Worm (Caenorhabditis elegans): ENCODE data around the gene smf-3.

ce11 chrIV:2613754-2614244 is 4.9 kb upstream of the smf-3 start, which contains the start of gene daao-1:
- TF ChIP-seq ztf-11 (tag; optimal IDR thresholded peaks at IDR 0.05) (no peak), lin-13 (GFP tag; optimal IDR thresholded peaks at IDR 0.05) (no peak), ama-1 (optimal IDR thresholded peaks at IDR 0.05) (no peak), ztf-4 (tag; optimal IDR thresholded peaks at IDR 0.05) (no peak)

Measured in whole organism, L1 larva.